Fruit fly (Drosophila melanogaster) whole organism: Measurements from ENCODE around the gene IntS2.

Source experiments
- CG8478 ChIP-seq: fragments of >200 bp; optimal IDR thresholded peaks from 2 replicates; lab custom pipeline; 2018; ENCODE audit warnings: inconsistent platforms
- Dll ChIP-seq: fragments of >200 bp; optimal IDR thresholded peaks from 2 replicates; lab custom pipeline; 2017
- EcR ChIP-seq, 2 experiments: fragments of >200 bp; optimal IDR thresholded peaks; 2 replicates each; lab custom pipeline; 2017; ENCODE audit warnings: missing biosample characterization in 2 of 2, missing genetic modification characterization in 2 of 2, missing genetic modification reagents in 2 of 2
- pan ChIP-seq: fragments of >200 bp; optimal IDR thresholded peaks from 2 replicates; lab custom pipeline; 2017
- psq ChIP-seq: fragments of >200 bp; optimal IDR thresholded peaks from 2 replicates; lab custom pipeline; 2017
- usp ChIP-seq: fragments of >200 bp; optimal IDR thresholded peaks from 2 replicates; lab custom pipeline; 2017; ENCODE audit warnings: missing biosample characterization, missing genetic modification characterization, mixed read lengths

Gene IntS2

DNA sequence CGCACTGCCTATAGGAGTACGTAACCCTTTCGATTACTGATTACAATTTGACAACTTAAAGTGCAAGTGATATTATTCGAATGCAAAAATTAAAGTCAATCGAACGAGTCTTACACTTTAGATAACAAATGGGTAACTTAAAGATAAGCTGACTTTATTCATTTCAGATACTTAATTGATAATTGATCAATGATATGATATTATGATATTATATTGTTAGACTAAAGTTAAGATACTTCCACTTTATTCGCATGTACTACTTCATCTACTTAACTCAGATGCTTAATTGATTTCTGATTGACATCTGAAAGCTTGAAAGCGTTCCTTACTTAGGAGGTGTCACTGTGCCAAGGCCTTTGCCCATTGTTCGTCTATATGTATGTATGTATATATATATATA, 29.6 kb upstream of the IntS2 start:
- TF ChIP-seq psq (no peak), CG8478 (lab: Kevin White, UChicago) (no peak), pan (lab: Kevin White, UChicago) (no peak), usp (GFP tag; lab: Kevin White, UChicago) (no peak), EcR (GFP tag; optimal IDR thresholded peaks at IDR 0.05; lab: Kevin White, UChicago) (no peak), Dll (no peak)

DNA sequence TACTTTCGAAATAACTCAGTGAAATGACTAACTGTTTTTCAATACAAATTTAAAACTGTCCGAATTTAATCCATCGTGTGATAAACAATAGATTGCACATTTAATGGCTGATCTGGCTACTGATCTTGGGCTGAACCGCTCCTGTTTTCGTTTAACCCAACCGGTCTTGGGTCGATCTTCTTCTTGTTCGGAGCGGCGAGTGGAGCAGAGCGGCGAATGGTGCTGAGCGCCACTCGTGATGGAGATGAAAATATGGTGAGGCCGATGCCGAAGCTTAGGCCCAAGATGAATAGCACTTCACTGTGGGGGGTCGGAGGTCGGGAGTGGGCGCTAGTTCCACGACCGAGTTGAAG, 26.9 kb upstream of the IntS2 start:
- TF ChIP-seq EcR (GFP tag; optimal IDR thresholded peaks at IDR 0.05; lab: Kevin White, UChicago) (no peak), psq (no peak), pan (lab: Kevin White, UChicago) (no peak)

DNA sequence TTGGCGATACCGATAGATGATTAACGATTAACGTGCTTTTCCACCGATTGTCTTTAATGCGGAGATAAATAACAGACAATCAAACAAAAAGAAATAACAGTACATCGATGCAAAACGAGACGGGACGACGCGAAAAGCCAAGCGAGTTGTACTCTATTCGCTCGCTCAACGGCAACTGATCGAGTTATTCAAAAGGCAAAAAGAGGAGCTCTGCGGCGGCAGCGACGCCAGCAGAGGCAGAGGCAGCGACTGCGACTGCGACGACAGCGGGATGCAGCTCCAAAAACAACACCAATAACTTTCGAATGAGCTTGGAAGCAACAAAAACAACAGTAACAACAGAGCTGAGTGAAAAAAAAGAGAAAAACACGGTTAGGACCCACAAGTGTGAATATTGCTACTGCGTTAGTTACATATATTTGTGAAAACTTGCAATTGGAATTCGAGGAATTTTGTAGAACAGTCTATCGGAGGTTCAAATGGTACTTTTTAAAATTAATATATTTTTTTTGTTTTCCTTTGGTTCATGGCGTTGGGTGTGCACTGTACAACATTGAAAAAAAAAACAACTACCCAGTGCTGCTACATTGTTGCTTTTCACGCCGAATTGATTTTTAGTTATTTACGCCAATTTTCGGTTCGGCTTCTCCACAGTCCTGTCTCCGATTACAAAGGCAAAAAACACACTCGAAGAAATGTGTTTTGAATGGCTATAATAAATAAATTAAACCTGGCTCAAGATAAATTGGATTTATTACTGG, 26.3 kb upstream of the IntS2 start:
- no peak for TF ChIP-seq EcR (GFP tag; optimal IDR thresholded peaks at IDR 0.05; lab: Kevin White, UChicago)

DNA sequence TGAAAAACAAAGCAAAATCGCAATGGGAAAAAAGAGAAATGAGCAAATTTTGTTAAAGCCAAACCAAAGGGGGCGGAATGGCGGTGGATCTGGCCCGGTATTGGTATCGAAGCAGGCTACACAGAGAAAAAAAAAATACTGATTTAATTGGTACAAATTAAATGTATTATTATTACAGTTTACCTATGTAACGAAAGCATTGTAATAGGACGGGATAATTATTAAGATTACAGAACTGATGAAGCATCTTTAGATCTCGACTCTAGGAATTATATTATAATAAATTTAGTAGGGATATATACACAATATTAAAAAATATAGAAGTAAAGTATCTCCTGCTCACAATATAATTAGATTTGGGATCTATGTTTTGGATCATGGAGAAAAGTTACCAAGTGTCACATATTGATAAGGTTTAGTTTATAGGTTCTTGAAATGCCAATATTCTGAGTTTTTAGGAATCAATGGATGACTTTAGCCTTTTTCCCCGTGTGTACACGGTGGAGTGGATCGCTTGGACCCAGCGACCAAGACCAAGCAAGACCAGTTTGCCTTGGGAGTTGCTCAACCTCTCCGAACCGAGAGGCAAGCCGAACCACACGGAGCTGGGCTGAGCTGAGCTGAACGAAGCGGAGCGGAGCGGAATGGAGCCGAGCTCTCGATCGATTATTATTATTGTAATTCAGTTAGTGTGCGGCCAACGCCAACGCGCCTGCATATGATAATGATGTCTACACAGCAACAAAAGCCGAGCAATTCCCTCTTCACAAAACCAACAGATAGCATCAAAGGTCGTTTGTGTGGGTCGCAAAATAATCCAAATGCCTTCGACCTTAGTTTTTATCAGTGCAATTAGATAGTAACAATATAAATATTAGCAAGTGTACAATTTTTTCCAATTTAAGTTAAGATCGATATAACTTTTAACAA, 23.3 kb upstream of the IntS2 start:
- TF ChIP-seq usp (GFP tag; lab: Kevin White, UChicago) (no peak), Dll (no peak), CG8478 (lab: Kevin White, UChicago) (no peak), EcR (GFP tag; optimal IDR thresholded peaks at IDR 0.05; lab: Kevin White, UChicago) (no peak), psq (no peak), pan (lab: Kevin White, UChicago) (no peak)

DNA sequence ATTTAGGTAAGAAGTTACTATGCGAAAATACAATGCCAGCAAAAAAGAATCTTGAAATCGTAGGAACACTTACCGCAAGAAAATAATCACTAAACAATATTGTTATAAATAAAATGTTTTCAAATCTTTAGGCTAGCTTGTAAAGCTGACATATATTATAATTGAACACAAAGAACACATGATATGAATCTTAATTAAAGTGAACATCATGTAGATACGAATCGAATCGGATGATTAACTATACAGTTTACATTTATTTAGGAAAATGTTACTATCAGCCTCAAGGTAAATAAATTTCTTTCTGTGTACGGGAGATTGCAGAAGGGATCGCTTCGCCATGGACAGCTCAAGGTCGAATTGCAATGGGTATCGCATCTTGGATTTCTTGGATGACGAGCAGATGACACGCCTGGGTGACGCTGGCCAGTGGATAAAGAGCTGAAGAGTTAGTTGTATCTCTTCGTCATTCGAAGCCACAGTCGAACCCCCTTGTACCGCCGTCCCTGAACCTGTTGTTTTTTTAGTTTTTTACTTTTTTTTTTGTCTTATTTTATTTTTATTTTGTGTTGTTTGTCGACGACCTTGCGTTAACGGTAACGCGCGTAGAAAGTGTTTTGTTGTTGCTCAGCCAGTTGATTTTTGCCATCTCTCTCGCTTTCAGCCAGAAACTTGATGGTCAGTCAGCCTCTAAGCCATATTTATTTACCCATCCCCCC, 21.5 kb upstream of the IntS2 start:
- TF ChIP-seq CG8478 (lab: Kevin White, UChicago) = no peak
- no peak for TF ChIP-seq EcR (GFP tag; optimal IDR thresholded peaks at IDR 0.05; lab: Kevin White, UChicago)
- no peak for TF ChIP-seq psq
- TF ChIP-seq Dll = no peak
- no peak for TF ChIP-seq usp (GFP tag; lab: Kevin White, UChicago)
- TF ChIP-seq pan (lab: Kevin White, UChicago) = no peak

DNA sequence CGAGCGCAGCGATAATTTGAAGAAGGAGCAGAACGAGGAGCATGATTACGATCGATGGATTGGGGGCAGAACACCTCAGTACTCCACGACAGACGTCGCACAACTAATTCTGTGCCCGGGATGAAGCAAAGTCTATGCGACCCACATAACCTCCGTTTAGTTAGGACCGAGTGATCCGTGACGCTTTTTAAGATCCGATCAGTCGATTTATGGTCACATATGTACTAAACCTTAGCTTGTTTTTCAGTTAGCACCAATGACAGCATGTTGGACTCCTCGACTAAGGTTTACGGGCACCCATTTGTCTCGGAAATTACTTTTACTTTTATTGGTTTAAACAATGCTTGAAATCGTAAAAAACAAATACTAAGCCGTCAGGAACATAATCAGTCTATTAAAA, 15.2 kb upstream of the IntS2 start, which contains the start of gene CG12990:
CG12990 (minus strand) TSS at position 101 of the 400 bp plus-strand sequence.
- no peak for TF ChIP-seq Dll
- TF ChIP-seq psq = no peak

DNA sequence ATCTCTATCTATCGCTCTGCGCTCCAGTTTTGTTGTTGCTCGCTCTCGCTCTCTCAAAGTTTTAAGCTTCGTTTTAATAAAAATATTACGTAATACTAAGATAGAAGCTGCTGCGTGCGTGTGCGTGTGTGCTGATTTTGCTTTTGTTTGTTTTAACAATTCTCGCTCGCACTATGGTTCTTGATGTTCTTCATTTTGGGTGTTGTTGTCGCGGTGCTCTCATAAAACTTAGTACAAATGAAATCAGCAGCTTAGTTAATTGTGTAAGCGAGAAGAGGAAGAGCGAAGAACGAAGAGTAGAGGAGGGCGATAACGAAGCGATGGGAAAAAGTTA, 2.5 kb upstream of the IntS2 start:
- TF ChIP-seq Dll (no peak), usp (GFP tag; lab: Kevin White, UChicago) (no peak), EcR (GFP tag; optimal IDR thresholded peaks at IDR 0.05; lab: Kevin White, UChicago) (no peak), psq (no peak), CG8478 (lab: Kevin White, UChicago) (no peak), pan (lab: Kevin White, UChicago) (no peak)

DNA sequence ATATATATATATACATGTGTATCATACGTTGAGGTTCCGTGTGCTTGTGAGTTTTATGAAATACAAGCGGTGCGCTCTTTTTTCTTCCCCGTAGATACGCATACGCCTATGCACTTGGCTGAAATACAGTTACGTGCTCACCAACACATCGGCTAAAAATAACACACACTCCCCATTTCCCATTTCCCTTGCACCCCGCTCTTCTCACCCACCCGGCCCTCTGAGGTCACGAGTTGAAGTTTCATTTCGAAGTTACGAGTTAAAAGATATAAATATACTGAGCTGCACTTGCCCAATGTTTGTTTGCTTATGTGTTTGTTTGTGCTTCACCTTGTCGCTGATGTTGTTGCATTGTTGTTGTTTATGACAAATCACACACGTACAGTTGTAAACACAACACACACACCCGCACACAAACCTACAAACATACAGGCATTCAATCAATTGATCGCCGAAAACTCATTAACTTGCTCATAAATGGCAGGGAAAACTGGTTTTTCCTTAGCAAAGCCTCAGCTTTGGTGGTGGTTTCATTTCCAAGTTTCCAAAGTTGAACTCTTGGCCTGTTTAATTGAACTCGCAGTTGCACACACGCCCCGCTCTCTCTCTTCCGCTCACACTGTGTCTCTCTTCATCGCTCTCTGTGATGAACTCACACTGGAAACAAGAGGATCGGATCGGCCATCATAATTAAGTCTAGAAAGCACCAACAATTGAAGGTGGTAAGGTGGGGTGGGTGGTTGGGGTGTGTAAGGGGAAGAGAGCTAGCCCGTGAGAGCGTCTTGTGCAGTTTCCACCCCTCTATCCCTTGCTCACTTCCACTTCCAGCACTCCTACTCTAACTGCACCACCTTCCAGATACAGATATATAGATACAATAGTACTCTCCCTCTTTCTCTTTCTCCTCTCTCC, 1.8 kb upstream of the IntS2 start:
- TF ChIP-seq pan (lab: Kevin White, UChicago) (no peak), EcR (GFP tag; optimal IDR thresholded peaks at IDR 0.05; lab: Kevin White, UChicago) (no peak)

DNA sequence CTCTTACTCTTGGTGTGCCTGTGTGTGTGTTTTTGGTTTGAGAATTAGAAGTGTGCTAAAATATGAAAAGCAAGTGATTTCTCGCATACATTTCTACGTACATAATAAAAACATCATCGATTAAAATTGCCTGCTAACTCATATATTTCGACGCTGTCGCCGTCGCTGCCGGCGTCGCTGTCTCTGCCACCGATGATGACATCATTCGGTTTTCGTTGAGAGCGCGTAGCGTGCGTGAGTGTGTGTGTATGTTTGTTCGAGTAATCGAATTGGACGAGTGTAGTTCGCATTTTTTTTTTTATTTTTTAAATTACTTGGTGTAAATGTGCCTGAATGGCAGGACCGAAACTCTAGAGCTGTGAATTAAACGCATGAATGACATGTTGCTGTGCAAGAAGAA, 1.1 kb upstream of the IntS2 start:
- TF ChIP-seq psq (no peak), pan (lab: Kevin White, UChicago) (no peak), usp (GFP tag; lab: Kevin White, UChicago) (no peak), Dll (no peak), CG8478 (lab: Kevin White, UChicago) (no peak), EcR (GFP tag; optimal IDR thresholded peaks at IDR 0.05; lab: Kevin White, UChicago) (no peak)

DNA sequence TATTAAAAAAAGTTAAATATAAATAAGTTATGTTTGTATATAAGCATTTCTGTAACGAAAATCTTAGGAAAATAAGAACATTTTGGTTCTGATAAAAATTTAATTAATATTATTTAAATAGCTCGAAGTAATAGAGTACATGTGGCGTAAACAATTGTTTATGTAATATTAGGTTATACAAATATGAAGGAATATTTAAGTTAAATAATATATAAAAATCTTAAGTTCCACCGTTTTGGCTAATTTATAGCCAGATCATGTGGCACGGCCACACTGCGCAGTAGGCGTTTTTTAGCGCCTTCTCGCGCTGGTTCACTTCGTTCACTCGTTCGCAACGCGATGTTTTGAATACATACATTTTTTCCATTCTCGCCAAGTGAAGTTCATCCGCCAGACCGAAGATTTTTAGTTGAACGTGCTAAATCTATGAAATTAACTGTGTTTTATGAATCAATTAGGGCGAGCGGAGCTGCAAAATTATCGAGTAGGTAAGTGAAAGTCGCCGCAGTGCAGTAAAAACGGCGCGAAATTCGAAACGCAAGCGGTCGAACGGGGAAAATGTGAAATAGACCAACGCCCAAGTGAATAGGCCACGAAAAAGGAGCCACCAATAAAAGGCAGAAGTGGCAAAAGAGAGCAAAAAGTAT, 555 bp upstream of the IntS2 start, which contains the start of gene beta-Spec:
beta-Spec (plus strand) TSS at position 323 of the 647 bp plus-strand sequence.
- no peak for TF ChIP-seq usp (GFP tag; lab: Kevin White, UChicago)
- TF ChIP-seq psq = no peak
- no peak for TF ChIP-seq pan (lab: Kevin White, UChicago)
- TF ChIP-seq EcR (GFP tag; optimal IDR thresholded peaks at IDR 0.05; lab: Kevin White, UChicago) = no peak
- TF ChIP-seq CG8478 (lab: Kevin White, UChicago) = no peak
- no peak for TF ChIP-seq Dll
